Fruit fly (Drosophila melanogaster) whole organism, wandering third instar larva: Measurements from ENCODE around the gene CG13311.

Experiments
- Abd-B ChIP-seq: fragments of >200 bp; optimal IDR thresholded peaks from 2 replicates; lab custom pipeline; 2017; ENCODE audit warnings: missing biosample characterization, missing genetic modification characterization
- CG9705 ChIP-seq: fragments of 200-800 bp; sonication (Bioruptor generic); optimal IDR thresholded peaks from 2 replicates; lab custom pipeline; 2018; ENCODE audit warnings: missing biosample characterization, mild to moderate bottlenecking, missing genetic modification characterization
- CrebA ChIP-seq: fragments of 200-800 bp; sonication (Bioruptor generic); optimal IDR thresholded peaks from 2 replicates; lab custom pipeline; 2016; ENCODE audit warnings: missing biosample characterization, mild to moderate bottlenecking, missing genetic modification characterization, borderline replicate concordance
- Dfd ChIP-seq: fragments of >200 bp; optimal IDR thresholded peaks from 2 replicates; lab custom pipeline; 2017; ENCODE audit warnings: missing biosample characterization, missing genetic modification characterization
- Dif ChIP-seq: fragments of 200-275, 200-300 bp; sonication (Bioruptor generic); optimal IDR thresholded peaks from 2 replicates; lab custom pipeline; 2018; ENCODE audit warnings: missing biosample characterization, missing genetic modification characterization; ENCODE audit not compliant: partially characterized antibody
- GATAd ChIP-seq: sonication (Bioruptor generic); optimal IDR thresholded peaks from 2 replicates; lab custom pipeline; 2016; ENCODE audit warnings: missing biosample characterization, missing genetic modification characterization
- HLH106 ChIP-seq: fragments of 200-800 bp; optimal IDR thresholded peaks from 3 replicates; lab custom pipeline; 2019; ENCODE audit warnings: missing biosample characterization, mild to moderate bottlenecking, missing genetic modification characterization, moderate library complexity
- Hnf4 ChIP-seq: fragments of 200-800 bp; sonication (Bioruptor generic); optimal IDR thresholded peaks from 2 replicates; lab custom pipeline; 2016; ENCODE audit warnings: missing biosample characterization, mild to moderate bottlenecking, missing genetic modification characterization
- Hr78 ChIP-seq: fragments of >200 bp; optimal IDR thresholded peaks from 2 replicates; lab custom pipeline; 2017; ENCODE audit warnings: missing biosample characterization, missing genetic modification characterization
- Jra ChIP-seq: sonication (Bioruptor generic); optimal IDR thresholded peaks from 2 replicates; lab custom pipeline; 2016; ENCODE audit warnings: missing biosample characterization, missing genetic modification characterization
- N ChIP-seq: fragments of >200 bp; optimal IDR thresholded peaks from 2 replicates; lab custom pipeline; 2018; ENCODE audit warnings: missing biosample characterization, missing external identifiers, missing genetic modification characterization
- Rel ChIP-seq, 2 experiments: fragments of 200-800 bp; sonication (Bioruptor generic) in 1 of 2; optimal IDR thresholded peaks; 2 replicates in 1 of 2; 3 replicates in 1 of 2; lab custom pipeline; 2016 to 2019; ENCODE audit warnings: mild to moderate bottlenecking in 2 of 2, missing biosample characterization in 2 of 2, missing genetic modification characterization in 2 of 2, moderate library complexity in 1 of 2
- Sp1 ChIP-seq: fragments of 200-800 bp; sonication (Bioruptor generic); optimal IDR thresholded peaks from 3 replicates; lab custom pipeline; 2019; ENCODE audit warnings: missing biosample characterization, mild to moderate bottlenecking, missing genetic modification characterization, moderate library complexity
- Vsx2 ChIP-seq: fragments of 200-300, 225-300 bp; sonication (Bioruptor generic); optimal IDR thresholded peaks from 2 replicates; lab custom pipeline; 2018; ENCODE audit warnings: missing biosample characterization, missing genetic modification characterization; ENCODE audit not compliant: partially characterized antibody
- br ChIP-seq: fragments of 200-800 bp; sonication (Bioruptor generic); optimal IDR thresholded peaks from 2 replicates; lab custom pipeline; 2016; ENCODE audit warnings: missing biosample characterization, missing genetic modification characterization
- dmrt93B ChIP-seq: fragments of 200-800 bp; sonication (Bioruptor generic); optimal IDR thresholded peaks from 2 replicates; lab custom pipeline; 2018; ENCODE audit warnings: missing biosample characterization, mild to moderate bottlenecking, missing genetic modification characterization
- dsf ChIP-seq: sonication (Bioruptor generic); optimal IDR thresholded peaks from 2 replicates; lab custom pipeline; 2016; ENCODE audit warnings: missing biosample characterization, missing genetic modification characterization, borderline replicate concordance
- ey ChIP-seq: fragments of 200-800 bp; sonication (Bioruptor generic); optimal IDR thresholded peaks from 2 replicates; lab custom pipeline; 2016; ENCODE audit warnings: missing biosample characterization, missing genetic modification characterization
- foxo ChIP-seq, 2 experiments: fragments of 200-800 bp; sonication (Bioruptor generic); optimal IDR thresholded peaks; 2 replicates in 1 of 2; 3 replicates in 1 of 2; lab custom pipeline; 2016 to 2017; ENCODE audit warnings: missing biosample characterization in 2 of 2, missing genetic modification characterization in 2 of 2
- fru ChIP-seq: fragments of 200-800 bp; sonication (Bioruptor generic); optimal IDR thresholded peaks from 3 replicates; lab custom pipeline; 2016; ENCODE audit warnings: missing biosample characterization, mild to moderate bottlenecking, missing genetic modification characterization
- h ChIP-seq: fragments of 200-800 bp; sonication (Bioruptor generic); optimal IDR thresholded peaks from 3 replicates; lab custom pipeline; 2016; ENCODE audit warnings: missing biosample characterization, mild to moderate bottlenecking, missing genetic modification characterization
- jim ChIP-seq: fragments of 175-275, 200-325 bp; sonication (Bioruptor generic); optimal IDR thresholded peaks from 2 replicates; lab custom pipeline; 2016; ENCODE audit warnings: missing biosample characterization, mild to moderate bottlenecking, missing genetic modification characterization
- lola ChIP-seq: fragments of >200 bp; optimal IDR thresholded peaks from 2 replicates; lab custom pipeline; 2017; ENCODE audit warnings: missing biosample characterization, missing genetic modification characterization
- pan ChIP-seq: fragments of >200 bp; optimal IDR thresholded peaks from 2 replicates; lab custom pipeline; 2017
- psq ChIP-seq: fragments of 200-800 bp; sonication (Bioruptor generic); optimal IDR thresholded peaks from 3 replicates; lab custom pipeline; 2017; ENCODE audit warnings: missing biosample characterization, mild to moderate bottlenecking, missing genetic modification characterization, moderate library complexity
- rgr ChIP-seq: fragments of 200-800 bp; sonication (Bioruptor generic); optimal IDR thresholded peaks from 3 replicates; lab custom pipeline; 2016; ENCODE audit warnings: missing biosample characterization, mild to moderate bottlenecking, missing genetic modification characterization
- sage ChIP-seq: fragments of 200-800 bp; sonication (Bioruptor generic); optimal IDR thresholded peaks from 2 replicates; lab custom pipeline; 2016; ENCODE audit warnings: missing biosample characterization, mild to moderate bottlenecking, missing genetic modification characterization
- sv ChIP-seq: fragments of 200-800 bp; sonication (Bioruptor generic); optimal IDR thresholded peaks from 3 replicates; lab custom pipeline; 2016; ENCODE audit warnings: missing biosample characterization, missing genetic modification characterization
- tai ChIP-seq: sonication (Bioruptor generic); optimal IDR thresholded peaks from 2 replicates; lab custom pipeline; 2016; ENCODE audit warnings: missing biosample characterization, missing genetic modification characterization
- usp ChIP-seq: fragments of >200 bp; optimal IDR thresholded peaks from 2 replicates; lab custom pipeline; 2017; ENCODE audit warnings: missing biosample characterization, missing genetic modification characterization
- woc ChIP-seq: sonication (Bioruptor generic); optimal IDR thresholded peaks from 2 replicates; lab custom pipeline; 2016; ENCODE audit warnings: missing biosample characterization, mild to moderate bottlenecking, missing genetic modification characterization

Gene CG13311

dm6 chr3L:8774974-8775731 lies 26.8 kb downstream of the CG13311 start:
- TF ChIP-seq tai (GFP tag; lab: Kevin White, UChicago): no peak
- peak; percentile 25 for TF ChIP-seq rgr
- peak; percentile 44 for TF ChIP-seq Sp1 (GFP tag; lab: Kevin White, UChicago)
- no peak for TF ChIP-seq dsf (GFP tag; lab: Kevin White, UChicago)
- peak; percentile 74 for TF ChIP-seq psq
- peak; percentile 49 for TF ChIP-seq CrebA
- TF ChIP-seq br (GFP tag; lab: Kevin White, UChicago): peak; percentile 10
- no peak for TF ChIP-seq woc (GFP tag; lab: Kevin White, UChicago)
- TF ChIP-seq dmrt93B: no peak
- TF ChIP-seq Rel (GFP tag; optimal IDR thresholded peaks at IDR 0.05; lab: Kevin White, UChicago): no peak
- TF ChIP-seq Rel (tag; optimal IDR thresholded peaks at IDR 0.05; lab: Kevin White, UChicago): peak; percentile 2
- peak; percentile 40 for TF ChIP-seq fru (GFP tag; lab: Kevin White, UChicago)
- peak; percentile 10 for TF ChIP-seq Hnf4 (GFP tag; lab: Kevin White, UChicago)
- TF ChIP-seq Vsx2 (GFP tag; lab: Kevin White, UChicago): peak; percentile 5

- TF ChIP-seq Vsx2 (GFP tag; lab: Kevin White, UChicago): no peak
- TF ChIP-seq fru (GFP tag; lab: Kevin White, UChicago): no peak
- no peak for TF ChIP-seq ey (GFP tag; lab: Kevin White, UChicago)
- TF ChIP-seq Abd-B (GFP tag; lab: Kevin White, UChicago): no peak
- TF ChIP-seq HLH106 (tag; lab: Kevin White, UChicago): no peak
- TF ChIP-seq GATAd: no peak
- no peak for TF ChIP-seq br (GFP tag; lab: Kevin White, UChicago)
- no peak for TF ChIP-seq Jra (GFP tag; lab: Kevin White, UChicago)
- TF ChIP-seq jim (GFP tag; lab: Kevin White, UChicago): no peak
- TF ChIP-seq CG9705 (GFP tag; lab: Kevin White, UChicago): no peak
- no peak for TF ChIP-seq Dfd (GFP tag; lab: Kevin White, UChicago)
- no peak for TF ChIP-seq psq
- no peak for TF ChIP-seq sv
- TF ChIP-seq sage: no peak
- no peak for TF ChIP-seq h (GFP tag; lab: Kevin White, UChicago)
- TF ChIP-seq Hr78 (GFP tag; lab: Kevin White, UChicago): no peak
- no peak for TF ChIP-seq usp (GFP tag; lab: Kevin White, UChicago)
- TF ChIP-seq dmrt93B: no peak
- TF ChIP-seq CrebA: no peak
- TF ChIP-seq Dif (GFP tag; lab: Kevin White, UChicago): no peak
These were observed 28.3 kb downstream of the CG13311 start for dm6 chr3L:8773713-8774112.

dm6 chr3L:8772998-8773684 lies 28.8 kb downstream of the CG13311 start:
- peak; percentile 30 for TF ChIP-seq h (GFP tag; lab: Kevin White, UChicago)
- TF ChIP-seq Sp1 (GFP tag; lab: Kevin White, UChicago): no peak
- peak; percentile 10 for TF ChIP-seq ey (GFP tag; lab: Kevin White, UChicago)
- peak in 1 of 2 experiments; percentile 17 for TF ChIP-seq foxo (GFP tag; optimal IDR thresholded peaks at IDR 0.05; lab: Kevin White, UChicago)
- peak; percentile 20 for TF ChIP-seq fru (GFP tag; lab: Kevin White, UChicago)
- TF ChIP-seq CG9705 (GFP tag; lab: Kevin White, UChicago): no peak
- TF ChIP-seq sv: no peak
- TF ChIP-seq rgr: peak; percentile 35
- no peak for TF ChIP-seq HLH106 (tag; lab: Kevin White, UChicago)
- TF ChIP-seq Dfd (GFP tag; lab: Kevin White, UChicago): no peak
- TF ChIP-seq, all 38 proteins: peak for 5

dm6 chr3L:8770616-8771229 lies 31.2 kb downstream of the CG13311 start:
- TF ChIP-seq Rel (GFP tag; optimal IDR thresholded peaks at IDR 0.05; lab: Kevin White, UChicago) (no peak), Rel (tag; optimal IDR thresholded peaks at IDR 0.05; lab: Kevin White, UChicago) (no peak), sage (no peak), Sp1 (GFP tag; lab: Kevin White, UChicago) (no peak), N (GFP tag; lab: Kevin White, UChicago) (no peak), sv (no peak), woc (GFP tag; lab: Kevin White, UChicago) (no peak), lola (no peak), CG9705 (GFP tag; lab: Kevin White, UChicago) (no peak), HLH106 (tag; lab: Kevin White, UChicago) (no peak), pan (lab: Kevin White, UChicago) (no peak), rgr (no peak)
